Worm (Caenorhabditis elegans) whole organism, L4/young adult: ENCODE data around the gene tctn-1.

Experiments
- W03F9.2 ChIP-seq: fragments of 150-350 bp; optimal IDR thresholded peaks from 2 replicates; lab custom pipeline; 2014; ENCODE audit warnings: missing biosample characterization, missing genetic modification characterization
- dao-5 ChIP-seq: sonication (generic microtip); optimal IDR thresholded peaks from 2 replicates; lab custom pipeline; 2016; ENCODE audit warnings: missing genotype, missing genetic modification characterization, moderate library complexity, missing compliant biosample characterization
- him-1 ChIP-seq: sonication (generic microtip); optimal IDR thresholded peaks from 2 replicates; lab custom pipeline; 2016; ENCODE audit warnings: missing genotype, missing genetic modification reagents, missing genetic modification characterization, missing compliant biosample characterization

ce11 chrIV:4749728-4750278, 2.2 kb upstream of the tctn-1 start, which contains the start of the genes rpl-20 and Y17G9B.5:
- TF ChIP-seq him-1 (tag; lab: Kevin White, UChicago) = peak; percentile 99
- peak; percentile 99 for TF ChIP-seq W03F9.2 (tag; lab: Kevin White, UChicago)
- TF ChIP-seq dao-5 (tag; lab: Kevin White, UChicago) = peak; percentile 82
